Worm (Caenorhabditis elegans) whole organism, L1 larva: Measurements from ENCODE around the gene W02G9.3.

Experiments used
- C16A3.4 ChIP-seq: fragments of 150-350 bp; optimal IDR thresholded peaks from 2 replicates; lab custom pipeline; 2014; ENCODE audit warnings: missing biosample characterization, missing genetic modification characterization
- C34B4.2 ChIP-seq: sonication (generic microtip); optimal IDR thresholded peaks from 2 replicates; lab custom pipeline; 2017; ENCODE audit warnings: mild to moderate bottlenecking, missing genetic modification characterization, missing compliant biosample characterization
- F16B12.6 ChIP-seq: fragments of 150-350 bp; optimal IDR thresholded peaks from 2 replicates; lab custom pipeline; 2014; ENCODE audit warnings: missing biosample characterization, missing genetic modification characterization
- alr-1 ChIP-seq: fragments of 200-800 bp; sonication (Bioruptor generic); optimal IDR thresholded peaks from 2 replicates; lab custom pipeline; 2018; ENCODE audit warnings: borderline replicate concordance, mild to moderate bottlenecking, missing genetic modification characterization, missing compliant biosample characterization
- ama-1 ChIP-seq: fragments of 150-350 bp; optimal IDR thresholded peaks from 2 replicates; lab custom pipeline; 2014
- blmp-1 ChIP-seq: fragments of 150-350 bp; optimal IDR thresholded peaks from 2 replicates; lab custom pipeline; 2014; ENCODE audit warnings: missing biosample characterization, missing genetic modification characterization
- ceh-63 ChIP-seq: fragments of 200-800 bp; sonication (Bioruptor generic); optimal IDR thresholded peaks from 2 replicates; lab custom pipeline; 2018; ENCODE audit warnings: mild to moderate bottlenecking, missing genetic modification characterization, missing compliant biosample characterization
- ceh-8 ChIP-seq: fragments of 200-800 bp; sonication (Bioruptor generic); optimal IDR thresholded peaks from 2 replicates; lab custom pipeline; 2018; ENCODE audit warnings: mild to moderate bottlenecking, missing genetic modification characterization, moderate library complexity, missing compliant biosample characterization
- ceh-82 ChIP-seq, 3 experiments: fragments of 150-350 bp in 1 of 3; sonication (generic microtip) in 2 of 3; optimal IDR thresholded peaks; 2 replicates each; lab custom pipeline; 2014 to 2017; ENCODE audit warnings: missing biosample characterization in 3 of 3, missing genetic modification characterization in 3 of 3
- ceh-90 ChIP-seq: sonication (generic microtip); optimal IDR thresholded peaks from 2 replicates; lab custom pipeline; 2016; ENCODE audit warnings: missing genetic modification characterization, missing compliant biosample characterization
- ces-1 ChIP-seq: fragments of 150-350 bp; optimal IDR thresholded peaks from 2 replicates; lab custom pipeline; 2014; ENCODE audit warnings: missing biosample characterization, missing genetic modification reagents, missing genetic modification characterization
- dpl-1 ChIP-seq, 3 experiments: fragments of 150-350 bp in 2 of 3; sonication (generic microtip) in 1 of 3; optimal IDR thresholded peaks; 2 replicates each; lab custom pipeline; 2014 to 2017; ENCODE audit warnings: missing biosample characterization in 3 of 3, missing genetic modification characterization in 3 of 3, missing genetic modification reagents in 3 of 3
- dsc-1 ChIP-seq: sonication (generic microtip); optimal IDR thresholded peaks from 2 replicates; lab custom pipeline; 2016; ENCODE audit warnings: mild to moderate bottlenecking, missing genetic modification characterization, missing compliant biosample characterization
- egl-13 ChIP-seq: sonication (generic microtip); optimal IDR thresholded peaks from 2 replicates; lab custom pipeline; 2016; ENCODE audit warnings: missing genotype, missing genetic modification reagents, missing genetic modification characterization, missing compliant biosample characterization
- egl-27 ChIP-seq, 2 experiments: fragments of 150-350 bp in 1 of 2; sonication (generic microtip); optimal IDR thresholded peaks; 3 replicates each; lab custom pipeline; 2017 to 2018; ENCODE audit warnings: missing biosample characterization in 2 of 2, missing genetic modification characterization in 2 of 2, missing genetic modification reagents in 2 of 2
- elt-3 ChIP-seq, 6 experiments: fragments of 150-350 bp in 1 of 6; sonication (generic microtip); optimal IDR thresholded peaks; 2 replicates each; lab custom pipeline; 2017 to 2018; ENCODE audit warnings: missing biosample characterization in 6 of 6, missing genetic modification characterization in 6 of 6, inconsistent platforms in 1 of 6
- ets-5 ChIP-seq: fragments of 200-800 bp; sonication (Bioruptor generic); IDR thresholded peaks from 2 replicates; pipeline ENCODE4 v1.3.6; 2022; ENCODE audit warnings: missing genetic modification characterization, missing compliant biosample characterization
- fkh-10 ChIP-seq: sonication (generic microtip); optimal IDR thresholded peaks from 2 replicates; lab custom pipeline; 2017; ENCODE audit warnings: missing biosample characterization, missing genetic modification reagents, missing genetic modification characterization
- fkh-4 ChIP-seq: sonication (generic microtip); optimal IDR thresholded peaks from 2 replicates; lab custom pipeline; 2016; ENCODE audit warnings: missing compliant biosample characterization, missing genetic modification characterization, borderline replicate concordance
- fkh-8 ChIP-seq: sonication (generic microtip); optimal IDR thresholded peaks from 2 replicates; lab custom pipeline; 2016; ENCODE audit warnings: mild to moderate bottlenecking, missing genetic modification characterization, missing compliant biosample characterization
- fos-1 ChIP-seq: fragments of 150-350 bp; optimal IDR thresholded peaks from 2 replicates; lab custom pipeline; 2014; ENCODE audit warnings: missing biosample characterization, missing genetic modification characterization
- hlh-17 ChIP-seq: fragments of 200-800 bp; sonication (Bioruptor generic); optimal IDR thresholded peaks from 2 replicates; lab custom pipeline; 2018; ENCODE audit warnings: missing genetic modification characterization, mild to moderate bottlenecking, missing compliant biosample characterization, moderate library complexity, borderline replicate concordance
- hlh-4 ChIP-seq: sonication (generic microtip); optimal IDR thresholded peaks from 2 replicates; lab custom pipeline; 2016; ENCODE audit warnings: mild to moderate bottlenecking, missing genetic modification characterization, missing compliant biosample characterization
- irx-1 ChIP-seq: sonication (generic microtip); optimal IDR thresholded peaks from 2 replicates; lab custom pipeline; 2016; ENCODE audit warnings: missing genetic modification characterization, missing compliant biosample characterization
- isw-1 ChIP-seq: fragments of 200-800 bp; sonication (Bioruptor generic); IDR thresholded peaks from 2 replicates; pipeline ENCODE4 v1.3.6; 2022; ENCODE audit warnings: missing genetic modification characterization, missing compliant biosample characterization
- jun-1 ChIP-seq: fragments of 150-350 bp; optimal IDR thresholded peaks from 2 replicates; lab custom pipeline; 2014; ENCODE audit warnings: missing biosample characterization, missing genetic modification reagents, missing genetic modification characterization
- lin-13 ChIP-seq: fragments of 150-350 bp; optimal IDR thresholded peaks from 2 replicates; lab custom pipeline; 2014; ENCODE audit warnings: missing biosample characterization, missing genetic modification reagents, missing genetic modification characterization
- lin-14 ChIP-seq: fragments of 200-800 bp; sonication (Bioruptor generic); optimal IDR thresholded peaks from 2 replicates; lab custom pipeline; 2018; ENCODE audit warnings: mild to moderate bottlenecking, missing genetic modification characterization, moderate library complexity, missing compliant biosample characterization
- lin-15B ChIP-seq: fragments of 150-350 bp; sonication (generic microtip); optimal IDR thresholded peaks from 3 replicates; lab custom pipeline; 2014; ENCODE audit warnings: missing biosample characterization, missing genetic modification characterization
- lin-35 ChIP-seq, 2 experiments: fragments of 150-350 bp; optimal IDR thresholded peaks; 2 replicates each; lab custom pipeline; 2014; ENCODE audit warnings: missing biosample characterization in 2 of 2, missing genetic modification characterization in 2 of 2, missing genetic modification reagents in 2 of 2
- lin-39 ChIP-seq: fragments of 150-350 bp; optimal IDR thresholded peaks from 2 replicates; lab custom pipeline; 2014; ENCODE audit warnings: missing biosample characterization, missing genetic modification reagents, missing genetic modification characterization
- mdl-1 ChIP-seq, 2 experiments: fragments of 150-350 bp; optimal IDR thresholded peaks; 2 replicates each; lab custom pipeline; 2014 to 2017; ENCODE audit warnings: missing biosample characterization in 2 of 2, missing genetic modification characterization in 2 of 2, inconsistent platforms in 1 of 2
- nhr-11 ChIP-seq: fragments of 150-350 bp; optimal IDR thresholded peaks from 2 replicates; lab custom pipeline; 2014; ENCODE audit warnings: missing biosample characterization, missing genetic modification characterization
- nhr-12 ChIP-seq: sonication (generic microtip); optimal IDR thresholded peaks from 2 replicates; lab custom pipeline; 2017; ENCODE audit warnings: missing biosample characterization, missing genetic modification characterization
- nhr-20 ChIP-seq: sonication (generic microtip); optimal IDR thresholded peaks from 2 replicates; lab custom pipeline; 2016; ENCODE audit warnings: mild to moderate bottlenecking, missing genetic modification characterization, missing compliant biosample characterization
- nhr-28 ChIP-seq: fragments of 150-350 bp; optimal IDR thresholded peaks from 2 replicates; lab custom pipeline; 2014; ENCODE audit warnings: missing biosample characterization, missing genetic modification characterization
- nhr-71 ChIP-seq: sonication (generic microtip); optimal IDR thresholded peaks from 2 replicates; lab custom pipeline; 2016; ENCODE audit warnings: mild to moderate bottlenecking, missing genetic modification characterization, moderate library complexity, missing compliant biosample characterization
- nhr-77 ChIP-seq: fragments of 150-350 bp; optimal IDR thresholded peaks from 2 replicates; lab custom pipeline; 2014; ENCODE audit warnings: missing biosample characterization, missing genetic modification characterization
- nhr-84 ChIP-seq: sonication (generic microtip); optimal IDR thresholded peaks from 2 replicates; lab custom pipeline; 2017; ENCODE audit warnings: missing biosample characterization, missing genetic modification characterization
- nhr-90 ChIP-seq: sonication (generic microtip); optimal IDR thresholded peaks from 2 replicates; lab custom pipeline; 2016; ENCODE audit warnings: mild to moderate bottlenecking, missing genetic modification characterization, missing compliant biosample characterization; ENCODE audit not compliant: poor library complexity
- pax-3 ChIP-seq: fragments of 200-800 bp; sonication (Bioruptor generic); optimal IDR thresholded peaks from 2 replicates; lab custom pipeline; 2018; ENCODE audit warnings: mild to moderate bottlenecking, missing genetic modification characterization, moderate library complexity, missing compliant biosample characterization
- pqm-1 ChIP-seq: sonication (generic microtip); optimal IDR thresholded peaks from 3 replicates; lab custom pipeline; 2017; ENCODE audit warnings: missing biosample characterization, missing genetic modification characterization
- rnt-1 ChIP-seq: sonication (generic microtip); optimal IDR thresholded peaks from 2 replicates; lab custom pipeline; 2016; ENCODE audit warnings: mild to moderate bottlenecking, missing genetic modification characterization, moderate library complexity, missing compliant biosample characterization
- skn-1 ChIP-seq: fragments of 150-350 bp; optimal IDR thresholded peaks from 2 replicates; lab custom pipeline; 2014; ENCODE audit warnings: missing biosample characterization, missing genetic modification characterization
- snpc-4 ChIP-seq: fragments of 150-350 bp; optimal IDR thresholded peaks from 2 replicates; lab custom pipeline; 2014; ENCODE audit warnings: missing biosample characterization, missing genetic modification characterization
- snu-23 ChIP-seq: sonication (generic microtip); optimal IDR thresholded peaks from 2 replicates; lab custom pipeline; 2016; ENCODE audit warnings: missing genetic modification characterization, missing compliant biosample characterization
- tbx-2 ChIP-seq: sonication (generic microtip); optimal IDR thresholded peaks from 2 replicates; lab custom pipeline; 2016; ENCODE audit warnings: missing genetic modification characterization, missing compliant biosample characterization
- unc-62 ChIP-seq: fragments of 150-350 bp; optimal IDR thresholded peaks from 2 replicates; lab custom pipeline; 2014; ENCODE audit warnings: missing biosample characterization, missing genetic modification reagents, missing genetic modification characterization
- unc-86 ChIP-seq: sonication (generic microtip); optimal IDR thresholded peaks from 2 replicates; lab custom pipeline; 2016; ENCODE audit warnings: missing genetic modification characterization, missing compliant biosample characterization
- vab-15 ChIP-seq: sonication (generic microtip); optimal IDR thresholded peaks from 2 replicates; lab custom pipeline; 2017; ENCODE audit warnings: missing genotype, mild to moderate bottlenecking, missing genetic modification characterization, missing compliant biosample characterization
- xbp-1 ChIP-seq: sonication (generic microtip); optimal IDR thresholded peaks from 2 replicates; lab custom pipeline; 2016; ENCODE audit warnings: missing genetic modification characterization, missing compliant biosample characterization
- zag-1 ChIP-seq: fragments of 150-350 bp; optimal IDR thresholded peaks from 2 replicates; lab custom pipeline; 2014; ENCODE audit warnings: missing biosample characterization, missing genetic modification characterization
- zip-4 ChIP-seq: fragments of 200-800 bp; sonication (Bioruptor generic); optimal IDR thresholded peaks from 2 replicates; lab custom pipeline; 2018; ENCODE audit warnings: mild to moderate bottlenecking, missing genetic modification characterization, moderate library complexity, missing compliant biosample characterization

The W02G9.3 gene

ce11 chrV:2694389-2694788, 21.6 kb downstream of the W02G9.3 start, which contains the start of gene Y45G12B.2 (continued):
- TF ChIP-seq nhr-12 (tag; lab: Kevin White, UChicago) (no peak), dpl-1 (GFP tag; optimal IDR thresholded peaks at IDR 0.05; lab: Kevin White, UChicago) (peak; percentile 65 to 82 (median 76)), blmp-1 (tag; lab: Kevin White, UChicago) (peak; percentile 54), unc-86 (tag; lab: Kevin White, UChicago) (peak; percentile 30), unc-62 (GFP tag; lab: Kevin White, UChicago) (no peak), hlh-17 (GFP tag; lab: Kevin White, UChicago) (no peak), fkh-10 (no peak), ces-1 (no peak), pqm-1 (tag; lab: Kevin White, UChicago) (no peak), zip-4 (GFP tag; lab: Kevin White, UChicago) (no peak), nhr-90 (tag; lab: Kevin White, UChicago) (peak; percentile 62), hlh-4 (tag; lab: Kevin White, UChicago) (no peak), nhr-84 (tag; lab: Kevin White, UChicago) (no peak), F16B12.6 (tag; lab: Kevin White, UChicago) (peak; percentile 93), ets-5 (GFP tag; lab: Robert Waterston, UW) (no peak), lin-15B (tag; lab: Kevin White, UChicago) (peak; percentile 44), ceh-63 (GFP tag; lab: Kevin White, UChicago) (no peak), rnt-1 (tag; lab: Kevin White, UChicago) (no peak), alr-1 (tag; lab: Kevin White, UChicago) (no peak), snpc-4 (tag; lab: Kevin White, UChicago) (peak; percentile 21), ceh-90 (tag; lab: Kevin White, UChicago) (no peak), zag-1 (no peak), vab-15 (no peak), fos-1 (tag; lab: Kevin White, UChicago) (peak; percentile 40), dsc-1 (tag; lab: Kevin White, UChicago) (peak; percentile 30), tbx-2 (tag; lab: Kevin White, UChicago) (peak; percentile 66), egl-27 (tag; optimal IDR thresholded peaks at IDR 0.05; lab: Kevin White, UChicago) (no peak), ama-1 (lab: Kevin White, UChicago) (no peak), ceh-82 (tag; optimal IDR thresholded peaks at IDR 0.05; lab: Kevin White, UChicago) (peak; percentile 60 to 88 (median 63)), skn-1 (peak; percentile 45), nhr-20 (tag; lab: Kevin White, UChicago) (peak; percentile 72), ceh-8 (GFP tag; lab: Kevin White, UChicago) (no peak), nhr-28 (tag; lab: Kevin White, UChicago) (no peak), egl-13 (tag; lab: Kevin White, UChicago) (no peak), lin-35 (GFP tag; optimal IDR thresholded peaks at IDR 0.05; lab: Kevin White, UChicago) (peak; percentile 74 to 86), mdl-1 (tag; optimal IDR thresholded peaks at IDR 0.05; lab: Kevin White, UChicago) (peak in 1 of 2 experiments; percentile 71), lin-39 (tag; lab: Kevin White, UChicago) (no peak), fkh-8 (tag; lab: Kevin White, UChicago) (peak; percentile 47), jun-1 (tag; lab: Kevin White, UChicago) (peak; percentile 55), nhr-11 (tag; lab: Kevin White, UChicago) (no peak), fkh-4 (tag; lab: Kevin White, UChicago) (no peak), nhr-77 (tag; lab: Kevin White, UChicago) (peak; percentile 18), nhr-71 (tag; lab: Kevin White, UChicago) (peak; percentile 74), lin-14 (GFP tag; lab: Kevin White, UChicago) (no peak), C34B4.2 (no peak), elt-3 (tag; optimal IDR thresholded peaks at IDR 0.05; lab: Kevin White, UChicago) (peak in 1 of 6 experiments; percentile 34), C16A3.4 (tag; lab: Kevin White, UChicago) (peak; percentile 61), pax-3 (tag; lab: Kevin White, UChicago) (no peak), isw-1 (GFP tag; lab: Robert Waterston, UW) (peak; percentile 36; the same call in 1 of the 2 replicates), xbp-1 (tag; lab: Kevin White, UChicago) (peak; percentile 80), lin-13 (GFP tag; lab: Kevin White, UChicago) (peak; percentile 63), snu-23 (peak; percentile 84), irx-1 (tag; lab: Kevin White, UChicago) (no peak)
